Worm (Caenorhabditis elegans) whole organism, L1 larva: ENCODE data around the gene mog-1.

Experiments used
- ceh-82 ChIP-seq, 3 experiments: fragments of 150-350 bp in 1 of 3; sonication (generic microtip) in 2 of 3; optimal IDR thresholded peaks; 2 replicates each; lab custom pipeline; 2014 to 2017; ENCODE audit warnings: missing biosample characterization in 3 of 3, missing genetic modification characterization in 3 of 3
- ces-1 ChIP-seq: fragments of 150-350 bp; optimal IDR thresholded peaks from 2 replicates; lab custom pipeline; 2014; ENCODE audit warnings: missing biosample characterization, missing genetic modification reagents, missing genetic modification characterization
- dpl-1 ChIP-seq, 3 experiments: fragments of 150-350 bp in 2 of 3; sonication (generic microtip) in 1 of 3; optimal IDR thresholded peaks; 2 replicates each; lab custom pipeline; 2014 to 2017; ENCODE audit warnings: missing biosample characterization in 3 of 3, missing genetic modification characterization in 3 of 3, missing genetic modification reagents in 3 of 3
- dsc-1 ChIP-seq: sonication (generic microtip); optimal IDR thresholded peaks from 2 replicates; lab custom pipeline; 2016; ENCODE audit warnings: mild to moderate bottlenecking, missing genetic modification characterization, missing compliant biosample characterization
- ets-5 ChIP-seq: fragments of 200-800 bp; sonication (Bioruptor generic); IDR thresholded peaks from 2 replicates; pipeline ENCODE4 v1.3.6; 2022; ENCODE audit warnings: missing genetic modification characterization, missing compliant biosample characterization
- fkh-10 ChIP-seq: sonication (generic microtip); optimal IDR thresholded peaks from 2 replicates; lab custom pipeline; 2017; ENCODE audit warnings: missing biosample characterization, missing genetic modification reagents, missing genetic modification characterization
- fkh-8 ChIP-seq: sonication (generic microtip); optimal IDR thresholded peaks from 2 replicates; lab custom pipeline; 2016; ENCODE audit warnings: mild to moderate bottlenecking, missing genetic modification characterization, missing compliant biosample characterization
- lin-13 ChIP-seq: fragments of 150-350 bp; optimal IDR thresholded peaks from 2 replicates; lab custom pipeline; 2014; ENCODE audit warnings: missing biosample characterization, missing genetic modification reagents, missing genetic modification characterization
- mdl-1 ChIP-seq, 2 experiments: fragments of 150-350 bp; optimal IDR thresholded peaks; 2 replicates each; lab custom pipeline; 2014 to 2017; ENCODE audit warnings: missing biosample characterization in 2 of 2, missing genetic modification characterization in 2 of 2, inconsistent platforms in 1 of 2
- mep-1 ChIP-seq: fragments of 150-350 bp; optimal IDR thresholded peaks from 2 replicates; lab custom pipeline; 2014; ENCODE audit warnings: missing biosample characterization, missing genetic modification characterization
- nhr-71 ChIP-seq: sonication (generic microtip); optimal IDR thresholded peaks from 2 replicates; lab custom pipeline; 2016; ENCODE audit warnings: mild to moderate bottlenecking, missing genetic modification characterization, moderate library complexity, missing compliant biosample characterization
- tbx-2 ChIP-seq: sonication (generic microtip); optimal IDR thresholded peaks from 2 replicates; lab custom pipeline; 2016; ENCODE audit warnings: missing genetic modification characterization, missing compliant biosample characterization
- ztf-11 ChIP-seq, 2 experiments: sonication (generic microtip); optimal IDR thresholded peaks; 2 replicates each; lab custom pipeline; 2016 to 2017; ENCODE audit warnings: missing genetic modification characterization in 2 of 2, missing biosample characterization in 1 of 2, missing compliant biosample characterization in 1 of 2

DNA sequence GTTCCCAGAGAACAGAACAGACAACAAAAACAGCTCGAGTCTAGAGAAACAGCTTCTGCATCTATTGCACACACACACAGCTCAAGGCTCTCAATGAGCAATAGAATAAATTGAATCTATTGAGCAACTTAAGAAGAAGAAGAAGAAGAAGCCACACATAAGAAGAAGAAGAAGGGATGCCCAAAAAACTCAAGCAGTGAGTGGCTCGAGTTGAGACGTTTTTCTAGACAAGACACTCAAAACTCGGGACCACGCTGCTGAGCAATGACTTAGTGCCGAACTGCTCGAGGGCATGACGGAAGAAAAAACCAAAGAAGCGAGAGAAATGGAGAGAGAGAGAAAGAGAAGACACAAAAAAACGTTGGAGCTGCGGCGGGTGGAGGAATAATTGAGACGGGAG lies 50.7 kb downstream of the mog-1 start:
- peak; percentile 16 for TF ChIP-seq nhr-71
- TF ChIP-seq dsc-1 (tag; lab: Kevin White, UChicago) = no peak
- TF ChIP-seq ztf-11 (tag; optimal IDR thresholded peaks at IDR 0.05; lab: Kevin White, UChicago) = no peak
- no peak for TF ChIP-seq ets-5 (GFP tag; lab: Robert Waterston, UW)
- no peak for TF ChIP-seq ceh-82 (tag; optimal IDR thresholded peaks at IDR 0.05; lab: Kevin White, UChicago)
- peak; percentile 65 for TF ChIP-seq fkh-10 (GFP tag; lab: Kevin White, UChicago)
- TF ChIP-seq ces-1 (GFP tag; lab: Kevin White, UChicago) = peak; percentile 74
- TF ChIP-seq mep-1 (tag; lab: Kevin White, UChicago) = no peak
- TF ChIP-seq lin-13 (GFP tag; lab: Kevin White, UChicago) = no peak
- no peak for TF ChIP-seq fkh-8
- no peak for TF ChIP-seq tbx-2 (tag; lab: Kevin White, UChicago)
- no peak for TF ChIP-seq mdl-1 (tag; optimal IDR thresholded peaks at IDR 0.05; lab: Kevin White, UChicago)
- no peak for TF ChIP-seq dpl-1 (GFP tag; optimal IDR thresholded peaks at IDR 0.05; lab: Kevin White, UChicago)
